Worm (Caenorhabditis elegans) whole organism, early embryonic: Measurements from ENCODE around the gene E01G6.1.

ENCODE experiments used
- B0310.2 ChIP-seq: sonication (generic microtip); optimal IDR thresholded peaks from 2 replicates; lab custom pipeline; 2016; ENCODE audit warnings: mild to moderate bottlenecking, missing genetic modification characterization, missing compliant biosample characterization
- F13C5.2 ChIP-seq: sonication (generic microtip); optimal IDR thresholded peaks from 2 replicates; lab custom pipeline; 2017; ENCODE audit warnings: mild to moderate bottlenecking, missing genetic modification characterization, inconsistent platforms, missing compliant biosample characterization
- aly-1 ChIP-seq: sonication (generic microtip); optimal IDR thresholded peaks from 2 replicates; lab custom pipeline; 2016; ENCODE audit warnings: missing genetic modification characterization, missing compliant biosample characterization
- ama-1 ChIP-seq: fragments of 150-350 bp; optimal IDR thresholded peaks from 2 replicates; lab custom pipeline; 2014
- ceh-13 ChIP-seq: fragments of 200-800 bp; sonication (Bioruptor generic); optimal IDR thresholded peaks from 2 replicates; lab custom pipeline; 2018; ENCODE audit warnings: mild to moderate bottlenecking, missing genetic modification characterization, missing compliant biosample characterization
- ceh-36 ChIP-seq: sonication (generic microtip); optimal IDR thresholded peaks from 2 replicates; lab custom pipeline; 2016; ENCODE audit warnings: missing genetic modification characterization, inconsistent platforms, missing compliant biosample characterization
- ets-7 ChIP-seq: sonication (generic microtip); optimal IDR thresholded peaks from 2 replicates; lab custom pipeline; 2016; ENCODE audit warnings: missing genotype, missing genetic modification characterization, missing compliant biosample characterization
- flt-1 ChIP-seq: fragments of 200-800 bp; sonication (Bioruptor generic); IDR thresholded peaks from 2 replicates; pipeline ENCODE4 v1.3.6; 2022; ENCODE audit warnings: missing genetic modification characterization, missing compliant biosample characterization
- hmbx-1 ChIP-seq: sonication (generic microtip); optimal IDR thresholded peaks from 2 replicates; lab custom pipeline; 2016; ENCODE audit warnings: mild to moderate bottlenecking, missing genetic modification characterization, missing compliant biosample characterization
- hmg-4 ChIP-seq: fragments of 200-800 bp; sonication (Bioruptor generic); optimal IDR thresholded peaks from 2 replicates; lab custom pipeline; 2018; ENCODE audit warnings: mild to moderate bottlenecking, missing genetic modification characterization, missing compliant biosample characterization
- hnd-1 ChIP-seq: sonication (generic microtip); optimal IDR thresholded peaks from 2 replicates; lab custom pipeline; 2016; ENCODE audit warnings: missing genetic modification characterization, missing compliant biosample characterization
- pes-1 ChIP-seq: fragments of 200-800 bp; sonication (Bioruptor generic); IDR thresholded peaks from 2 replicates; pipeline ENCODE4 v1.3.6; 2022; ENCODE audit warnings: missing genetic modification reagents, missing genetic modification characterization, missing compliant biosample characterization
- scrt-1 ChIP-seq: fragments of 200-800 bp; sonication (Bioruptor generic); IDR thresholded peaks from 2 replicates; pipeline ENCODE4 v1.3.6; 2022; ENCODE audit warnings: missing genetic modification characterization, missing compliant biosample characterization
- sea-1 ChIP-seq: fragments of 200-800 bp; sonication (Bioruptor generic); conservative IDR thresholded peaks from 2 replicates; pipeline ENCODE4 v1.3.6; 2022; ENCODE audit warnings: missing genetic modification characterization, missing compliant biosample characterization
- tbx-11 ChIP-seq: fragments of 200-800 bp; sonication (Bioruptor generic); IDR thresholded peaks from 2 replicates; pipeline ENCODE4 v1.3.6; 2022; ENCODE audit warnings: missing genetic modification characterization, missing compliant biosample characterization
- tbx-37 ChIP-seq: fragments of 200-800 bp; sonication (Bioruptor generic); conservative IDR thresholded peaks from 2 replicates; pipeline ENCODE4 v1.3.6; 2022; ENCODE audit warnings: missing genetic modification reagents, missing genetic modification characterization, missing compliant biosample characterization
- tra-4 ChIP-seq: sonication (generic microtip); optimal IDR thresholded peaks from 2 replicates; lab custom pipeline; 2017; ENCODE audit warnings: missing genetic modification characterization, missing compliant biosample characterization

Gene E01G6.1

ce11 chrX:12270841-12271240 lies 10.2 kb downstream of the E01G6.1 start, which contains the start of gene otpl-8:
otpl-8 (minus strand) TSS chrX:12270941.
- TF ChIP-seq tbx-11 (GFP tag; lab: Robert Waterston, UW) (no peak), scrt-1 (GFP tag; lab: Robert Waterston, UW) (no peak), hnd-1 (no peak), ceh-36 (tag; lab: Kevin White, UChicago) (no peak), ets-7 (tag; lab: Kevin White, UChicago) (no peak), tbx-37 (GFP tag; lab: Robert Waterston, UW) (no peak), flt-1 (GFP tag; lab: Robert Waterston, UW) (no peak), aly-1 (tag; lab: Kevin White, UChicago) (no peak), F13C5.2 (tag; lab: Kevin White, UChicago) (no peak), tra-4 (tag; lab: Kevin White, UChicago) (no peak)

DNA sequence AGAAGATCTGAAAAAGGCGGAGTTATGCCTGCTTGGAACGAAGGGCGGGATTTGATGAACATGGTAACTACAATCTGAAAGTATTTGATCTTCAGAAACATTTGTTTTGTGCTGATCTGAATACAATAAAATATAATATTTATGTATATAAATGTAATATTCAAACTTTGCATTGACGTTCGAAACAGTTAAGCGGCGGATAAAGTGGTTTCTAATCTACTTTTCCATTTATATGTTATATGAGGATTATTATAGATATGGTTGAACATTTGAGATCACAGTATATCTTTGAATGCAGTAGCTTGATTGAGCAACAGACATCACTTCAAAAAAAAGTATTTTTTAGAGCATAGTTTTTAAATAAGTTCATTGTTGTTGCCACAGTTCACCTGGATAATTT lies 13.2 kb downstream of the E01G6.1 start, which contains the start of gene H19J13.2:
TSS of gene H19J13.2 (minus strand) at position 101 of the 400 bp plus-strand sequence.
- TF ChIP-seq B0310.2 (tag; lab: Kevin White, UChicago) (no peak), ceh-13 (GFP tag; lab: Kevin White, UChicago) (no peak), tbx-11 (GFP tag; lab: Robert Waterston, UW) (no peak), scrt-1 (GFP tag; lab: Robert Waterston, UW) (no peak), F13C5.2 (tag; lab: Kevin White, UChicago) (no peak), aly-1 (tag; lab: Kevin White, UChicago) (no peak)

ce11 chrX:12275577-12275976 lies 14.9 kb downstream of the E01G6.1 start, which contains the start of gene C04B4.6:
C04B4.6 (minus strand) TSS chrX:12275677.
- no peak for TF ChIP-seq hnd-1
- no peak for TF ChIP-seq hmbx-1 (tag; lab: Kevin White, UChicago)
- TF ChIP-seq F13C5.2 (tag; lab: Kevin White, UChicago) = no peak
- no peak for TF ChIP-seq tbx-37 (GFP tag; lab: Robert Waterston, UW)
- TF ChIP-seq pes-1 = no peak
- no peak for TF ChIP-seq sea-1 (GFP tag; lab: Robert Waterston, UW)
- TF ChIP-seq aly-1 (tag; lab: Kevin White, UChicago) = no peak
- no peak for TF ChIP-seq ama-1
- no peak for TF ChIP-seq B0310.2 (tag; lab: Kevin White, UChicago)
- no peak for TF ChIP-seq ceh-13 (GFP tag; lab: Kevin White, UChicago)
- no peak for TF ChIP-seq flt-1 (GFP tag; lab: Robert Waterston, UW)
- TF ChIP-seq scrt-1 (GFP tag; lab: Robert Waterston, UW) = no peak
- no peak for TF ChIP-seq tbx-11 (GFP tag; lab: Robert Waterston, UW)
- TF ChIP-seq hmg-4 (GFP tag; lab: Kevin White, UChicago) = no peak
- TF ChIP-seq ets-7 (tag; lab: Kevin White, UChicago) = no peak
- TF ChIP-seq tra-4 (tag; lab: Kevin White, UChicago) = no peak
- TF ChIP-seq ceh-36 (tag; lab: Kevin White, UChicago) = no peak

DNA sequence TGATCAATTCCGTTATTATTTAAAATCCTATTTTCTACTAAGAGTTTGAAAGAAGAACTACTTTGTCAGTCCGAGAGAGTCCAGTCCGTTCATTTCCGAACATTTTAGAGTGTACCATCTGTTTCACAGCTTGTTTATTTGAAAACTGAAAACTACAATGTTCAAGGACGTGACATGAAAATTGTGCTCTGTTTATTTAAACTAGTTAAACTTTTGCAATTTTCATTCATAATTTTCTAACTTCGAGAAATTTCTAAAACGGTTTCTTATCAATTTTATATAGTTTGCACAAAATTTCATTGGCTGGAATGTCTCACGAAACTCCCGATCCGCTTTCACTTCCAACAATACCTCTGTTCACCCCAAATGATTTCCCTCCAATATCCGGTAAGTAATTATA lies 19.8 kb downstream of the E01G6.1 start, which contains the start of gene C04B4.1:
TSS of gene C04B4.1 (plus strand) at position 301 of the 400 bp plus-strand sequence.
- TF ChIP-seq hmg-4 (GFP tag; lab: Kevin White, UChicago) = no peak
- TF ChIP-seq pes-1 = no peak
- TF ChIP-seq F13C5.2 (tag; lab: Kevin White, UChicago) = no peak
- TF ChIP-seq ceh-36 (tag; lab: Kevin White, UChicago) = no peak
- TF ChIP-seq B0310.2 (tag; lab: Kevin White, UChicago) = no peak
- no peak for TF ChIP-seq ama-1
- TF ChIP-seq ceh-13 (GFP tag; lab: Kevin White, UChicago) = no peak
- no peak for TF ChIP-seq sea-1 (GFP tag; lab: Robert Waterston, UW)
- no peak for TF ChIP-seq scrt-1 (GFP tag; lab: Robert Waterston, UW)
- TF ChIP-seq tra-4 (tag; lab: Kevin White, UChicago) = no peak
- TF ChIP-seq hmbx-1 (tag; lab: Kevin White, UChicago) = no peak
- no peak for TF ChIP-seq hnd-1
- TF ChIP-seq tbx-37 (GFP tag; lab: Robert Waterston, UW) = no peak
- TF ChIP-seq aly-1 (tag; lab: Kevin White, UChicago) = no peak
- TF ChIP-seq ets-7 (tag; lab: Kevin White, UChicago) = no peak
- no peak for TF ChIP-seq tbx-11 (GFP tag; lab: Robert Waterston, UW)
- TF ChIP-seq flt-1 (GFP tag; lab: Robert Waterston, UW) = no peak

DNA sequence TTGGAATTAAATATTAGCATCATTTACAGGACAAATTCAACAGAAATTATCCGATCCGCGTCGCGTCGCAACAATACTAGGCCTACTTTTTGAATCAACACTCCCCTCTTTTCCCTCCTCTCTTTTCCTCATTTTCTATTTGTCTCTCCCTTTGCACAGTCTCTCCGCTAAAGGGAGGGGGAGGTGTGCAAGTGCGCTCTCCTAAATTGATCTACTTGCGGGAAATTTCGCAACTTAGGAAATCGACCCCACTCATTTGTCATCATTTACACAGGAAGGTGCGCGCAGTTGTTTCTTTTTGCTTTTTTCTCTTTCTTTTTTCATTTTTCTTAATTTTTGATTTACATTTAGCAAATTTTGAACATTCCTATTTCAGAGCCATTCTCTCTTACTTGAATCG lies 22.2 kb downstream of the E01G6.1 start, which contains the start of gene C04B4.2:
TSS of gene C04B4.2 (plus strand) at position 371 of the 400 bp plus-strand sequence.
- no peak for TF ChIP-seq F13C5.2 (tag; lab: Kevin White, UChicago)
- TF ChIP-seq ceh-36 (tag; lab: Kevin White, UChicago) = no peak
- TF ChIP-seq tra-4 (tag; lab: Kevin White, UChicago) = no peak
- TF ChIP-seq tbx-11 (GFP tag; lab: Robert Waterston, UW) = no peak
- no peak for TF ChIP-seq ets-7 (tag; lab: Kevin White, UChicago)
- no peak for TF ChIP-seq hmg-4 (GFP tag; lab: Kevin White, UChicago)
- TF ChIP-seq ama-1 = no peak
- no peak for TF ChIP-seq sea-1 (GFP tag; lab: Robert Waterston, UW)
- TF ChIP-seq B0310.2 (tag; lab: Kevin White, UChicago) = no peak
- TF ChIP-seq hmbx-1 (tag; lab: Kevin White, UChicago) = no peak
- no peak for TF ChIP-seq scrt-1 (GFP tag; lab: Robert Waterston, UW)
- TF ChIP-seq pes-1 = no peak
- TF ChIP-seq ceh-13 (GFP tag; lab: Kevin White, UChicago) = no peak
- TF ChIP-seq flt-1 (GFP tag; lab: Robert Waterston, UW) = no peak

ce11 chrX:12284161-12284560 lies 23.5 kb downstream of the E01G6.1 start:
- TF ChIP-seq flt-1 (GFP tag; lab: Robert Waterston, UW) (no peak), ceh-13 (GFP tag; lab: Kevin White, UChicago) (no peak), ceh-36 (tag; lab: Kevin White, UChicago) (no peak), F13C5.2 (tag; lab: Kevin White, UChicago) (no peak), tbx-37 (GFP tag; lab: Robert Waterston, UW) (no peak), hnd-1 (no peak), tra-4 (tag; lab: Kevin White, UChicago) (no peak), pes-1 (no peak), B0310.2 (tag; lab: Kevin White, UChicago) (no peak), ets-7 (tag; lab: Kevin White, UChicago) (no peak), tbx-11 (GFP tag; lab: Robert Waterston, UW) (no peak), aly-1 (tag; lab: Kevin White, UChicago) (no peak), hmbx-1 (tag; lab: Kevin White, UChicago) (no peak)
